Fruit fly (Drosophila melanogaster) whole organism, embryonic: ENCODE results near the gene Enoph.

ENCODE experiments used
- CG17328 ChIP-seq: fragments of 200-800 bp; sonication (Bioruptor generic); IDR thresholded peaks from 2 replicates; pipeline ENCODE4 v1.3.6; 2022; ENCODE audit warnings: missing biosample characterization, missing genetic modification characterization
- CG33213 ChIP-seq: fragments of 200-800 bp; sonication (Bioruptor generic); optimal IDR thresholded peaks from 3 replicates; lab custom pipeline; 2016; ENCODE audit warnings: missing biosample characterization, missing genetic modification characterization
- MBD-R2 ChIP-seq: fragments of 200-800 bp; sonication (Bioruptor generic); IDR thresholded peaks from 2 replicates; pipeline ENCODE4 v1.3.6; 2022; ENCODE audit warnings: missing biosample characterization, missing genetic modification characterization
- hbn ChIP-seq: fragments of 200-800 bp; sonication (Bioruptor generic); IDR thresholded peaks from 2 replicates; pipeline ENCODE4 v1.3.6; 2022; ENCODE audit warnings: missing biosample characterization, missing genetic modification characterization; ENCODE audit not compliant: partially characterized antibody
- ro ChIP-seq: fragments of 200-800 bp; sonication (Bioruptor generic); IDR thresholded peaks from 2 replicates; pipeline ENCODE4 v1.3.6; 2022; ENCODE audit warnings: missing biosample characterization, missing genetic modification characterization

DNA sequence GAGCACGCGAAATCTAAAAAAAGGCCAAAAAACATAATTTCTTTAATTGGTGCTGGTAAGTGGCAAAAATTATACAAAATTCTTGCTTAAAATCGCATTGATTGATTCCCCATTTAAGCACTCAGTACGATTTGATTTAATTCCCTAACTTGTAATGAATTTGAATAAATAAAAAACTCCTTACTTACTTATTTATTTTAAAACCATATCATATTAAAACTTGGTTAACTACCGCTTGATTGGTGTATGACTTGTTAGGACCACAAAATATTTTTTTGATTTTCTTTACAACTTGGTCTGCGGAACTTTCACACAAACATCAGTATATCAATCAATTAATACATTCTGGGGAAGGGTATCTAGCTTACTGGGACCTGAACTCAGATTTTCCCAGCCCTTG lies 3.6 kb downstream of the Enoph start, which contains the start of gene CG1113:
- TF ChIP-seq CG33213 (GFP tag; lab: Kevin White, UChicago) (no peak), hbn (GFP tag; lab: Robert Waterston, UW) (no peak), ro (GFP tag; lab: Robert Waterston, UW) (no peak), MBD-R2 (GFP tag; lab: Robert Waterston, UW) (no peak), CG17328 (GFP tag; lab: Robert Waterston, UW) (no peak)
